Worm (Caenorhabditis elegans) whole organism, young adult: ENCODE measurements around the gene M151.3.

Source experiments
- F57A8.1 ChIP-seq: fragments of 200-800 bp; sonication (Bioruptor generic); optimal IDR thresholded peaks from 2 replicates; lab custom pipeline; 2018; ENCODE audit warnings: mild to moderate bottlenecking, missing genetic modification characterization, moderate library complexity, missing compliant biosample characterization
- egl-44 ChIP-seq: fragments of 200-800 bp; sonication (Bioruptor generic); IDR thresholded peaks from 2 replicates; pipeline ENCODE4 v1.3.6; 2022; ENCODE audit warnings: missing genetic modification reagents, missing genetic modification characterization, missing compliant biosample characterization
- sea-2 ChIP-seq: fragments of 200-800 bp; sonication (Bioruptor generic); IDR thresholded peaks from 2 replicates; pipeline ENCODE4 v1.3.6; 2022; ENCODE audit warnings: missing genetic modification characterization, missing compliant biosample characterization
- snpc-4 ChIP-seq, 5 experiments: fragments of 150-350 bp in 1 of 5; sonication (generic microtip) in 4 of 5; optimal IDR thresholded peaks; 2 replicates each; lab custom pipeline; 2014 to 2018; ENCODE audit warnings: missing genetic modification characterization in 5 of 5, missing biosample characterization in 3 of 5, antibody characterized with exemption in 2 of 5, mild to moderate bottlenecking in 2 of 5, missing compliant biosample characterization in 2 of 5, missing genotype in 2 of 5, moderate library complexity in 2 of 5, missing genetic modification reagents in 1 of 5
- unc-130 ChIP-seq: sonication (generic microtip); optimal IDR thresholded peaks from 2 replicates; lab custom pipeline; 2016; ENCODE audit warnings: missing genetic modification reagents, missing genetic modification characterization, missing compliant biosample characterization
- ztf-28 ChIP-seq: fragments of 200-800 bp; sonication (Bioruptor generic); IDR thresholded peaks from 2 replicates; pipeline ENCODE4 v1.3.6; 2022; ENCODE audit warnings: missing genetic modification reagents, missing genetic modification characterization, missing compliant biosample characterization

DNA sequence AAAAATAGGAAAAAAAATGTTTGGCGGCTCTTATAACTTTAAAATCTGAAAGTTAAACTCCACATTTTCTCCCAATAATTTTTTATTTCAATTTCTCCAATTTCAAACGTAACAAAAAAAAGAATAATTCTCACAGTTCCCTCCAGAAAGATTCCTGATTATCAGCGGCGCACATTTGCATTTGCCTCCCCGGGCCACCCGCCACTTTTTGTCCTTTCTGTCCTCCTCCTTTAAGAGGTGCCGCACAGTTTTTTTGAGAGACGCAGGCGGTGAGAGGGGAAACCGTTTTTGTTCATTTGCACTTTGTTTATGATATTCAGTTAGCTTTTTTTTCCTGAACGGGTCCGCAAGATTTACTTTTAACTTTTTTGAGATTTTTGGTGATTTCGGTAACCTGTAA, 6.1 kb upstream of the M151.3 start:
- TF ChIP-seq egl-44 (GFP tag; lab: Robert Waterston, UW) (no peak), ztf-28 (GFP tag; lab: Robert Waterston, UW) (no peak), F57A8.1 (GFP tag; lab: Kevin White, UChicago) (no peak), unc-130 (GFP tag; lab: Kevin White, UChicago) (no peak), sea-2 (GFP tag; lab: Robert Waterston, UW) (no peak), snpc-4 (GFP tag; optimal IDR thresholded peaks at IDR 0.05; lab: Kevin White, UChicago) (no peak), snpc-4 (tag; optimal IDR thresholded peaks at IDR 0.05; lab: Kevin White, UChicago) (no peak)
